Fruit fly (Drosophila melanogaster): ENCODE measurements around the gene Doc1.

DNA sequence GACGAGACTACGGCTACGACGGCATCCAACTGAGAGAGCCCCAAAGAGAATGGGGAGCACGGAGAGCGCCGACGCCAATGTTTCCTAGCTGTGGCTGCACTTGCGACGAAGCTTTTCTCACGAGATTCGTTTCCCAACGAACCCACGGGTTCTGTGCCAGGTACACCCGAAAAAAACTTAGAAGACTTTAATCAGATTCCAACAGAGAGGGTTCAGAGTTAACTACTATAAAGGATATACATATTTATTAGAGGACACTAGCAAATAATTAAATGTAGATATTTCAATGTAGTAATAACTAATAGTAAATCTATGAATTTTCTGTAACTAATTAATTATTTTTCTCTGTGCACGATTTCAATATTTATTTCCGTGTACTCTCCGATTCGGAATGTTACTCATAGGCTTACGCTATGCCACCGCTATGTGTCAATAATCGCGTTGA lies 24.8 kb downstream of the Doc1 start, which contains the start of gene Argk1:
- TF ChIP-seq psq (GFP tag; optimal IDR thresholded peaks at IDR 0.05) (no peak), usp (GFP tag; optimal IDR thresholded peaks at IDR 0.05) (no peak), pan (optimal IDR thresholded peaks at IDR 0.05) (no peak), sv (GFP tag; optimal IDR thresholded peaks at IDR 0.05) (peak; percentile 29), h (GFP tag; optimal IDR thresholded peaks at IDR 0.05) (peak; percentile 10), br (GFP tag; optimal IDR thresholded peaks at IDR 0.05) (no peak), foxo (GFP tag; optimal IDR thresholded peaks at IDR 0.05) (peak in 1 of 2 experiments; percentile 34)

Data from whole organism, wandering third instar larva.